Worm (Caenorhabditis elegans): Measurements from ENCODE around the gene ZK742.4.

ce11 chrV:7819585-7819984, 8.0 kb upstream of the ZK742.4 start:
- TF ChIP-seq F13C5.2 (tag; optimal IDR thresholded peaks at IDR 0.05) (no peak), hmg-4 (GFP tag; optimal IDR thresholded peaks at IDR 0.05) (no peak), hmbx-1 (tag; optimal IDR thresholded peaks at IDR 0.05) (no peak), tbx-11 (GFP tag; IDR thresholded peaks at IDR 0.05) (no peak), aly-1 (tag; optimal IDR thresholded peaks at IDR 0.05) (no peak), flt-1 (GFP tag; IDR thresholded peaks at IDR 0.05) (no peak), pes-1 (GFP tag; IDR thresholded peaks at IDR 0.05) (no peak), ceh-36 (tag; optimal IDR thresholded peaks at IDR 0.05) (no peak), B0310.2 (tag; optimal IDR thresholded peaks at IDR 0.05) (no peak), ama-1 (optimal IDR thresholded peaks at IDR 0.05) (no peak)

All from whole organism, early embryonic.